Worm (Caenorhabditis elegans) whole organism, midembryonic: Measurements from ENCODE around the gene C53C7.3.

Experiments
- T22C8.4 ChIP-seq: fragments of 200-800 bp; sonication (Bioruptor generic); IDR thresholded peaks from 2 replicates; pipeline ENCODE4 v1.3.6; 2022; ENCODE audit warnings: missing genetic modification characterization, missing compliant biosample characterization
- cog-1 ChIP-seq: sonication (generic microtip); optimal IDR thresholded peaks from 2 replicates; lab custom pipeline; 2016; ENCODE audit warnings: missing genetic modification characterization, missing compliant biosample characterization
- flt-1 ChIP-seq: fragments of 200-800 bp; sonication (Bioruptor generic); IDR thresholded peaks from 2 replicates; pipeline ENCODE4 v1.3.6; 2022; ENCODE audit warnings: missing genetic modification characterization, missing compliant biosample characterization
- klf-2 ChIP-seq: fragments of 200-800 bp; sonication (Bioruptor generic); conservative IDR thresholded peaks from 2 replicates; pipeline ENCODE4 v1.3.6; 2022; ENCODE audit warnings: missing genetic modification reagents, missing genetic modification characterization, missing compliant biosample characterization
- med-1 ChIP-seq: sonication (generic microtip); optimal IDR thresholded peaks from 2 replicates; lab custom pipeline; 2017; ENCODE audit warnings: missing genetic modification characterization, mild to moderate bottlenecking, missing compliant biosample characterization, antibody characterized with exemption, missing genetic modification reagents; ENCODE audit not compliant: insufficient read depth
- ref-1 ChIP-seq: fragments of 200-800 bp; sonication (Bioruptor generic); conservative IDR thresholded peaks from 2 replicates; pipeline ENCODE4 v1.3.6; 2022; ENCODE audit warnings: missing genetic modification reagents, missing genetic modification characterization, missing compliant biosample characterization
- tab-1 ChIP-seq: fragments of 200-800 bp; sonication (Bioruptor generic); IDR thresholded peaks from 2 replicates; pipeline ENCODE4 v1.3.6; 2022; ENCODE audit warnings: missing genetic modification characterization, missing compliant biosample characterization
- ztf-23 ChIP-seq: fragments of 200-800 bp; sonication (Bioruptor generic); IDR thresholded peaks from 2 replicates; pipeline ENCODE4 v1.3.6; 2022; ENCODE audit warnings: missing genetic modification reagents, missing genetic modification characterization, missing compliant biosample characterization
- ztf-29 ChIP-seq: fragments of 200-800 bp; sonication (Bioruptor generic); IDR thresholded peaks from 2 replicates; pipeline ENCODE4 v1.3.6; 2022; ENCODE audit warnings: missing genetic modification reagents, missing genetic modification characterization, missing compliant biosample characterization

- no peak for TF ChIP-seq ztf-23 (GFP tag; lab: Robert Waterston, UW)
- no peak for TF ChIP-seq T22C8.4
- no peak for TF ChIP-seq med-1
- TF ChIP-seq ref-1 (GFP tag; lab: Robert Waterston, UW) = no peak
- TF ChIP-seq flt-1 (GFP tag; lab: Robert Waterston, UW) = no peak
- TF ChIP-seq cog-1 (tag; lab: Kevin White, UChicago) = no peak
- TF ChIP-seq tab-1 (GFP tag; lab: Robert Waterston, UW) = no peak
- TF ChIP-seq ztf-29 (GFP tag; lab: Robert Waterston, UW) = no peak
- TF ChIP-seq klf-2 (GFP tag; lab: Robert Waterston, UW) = no peak
Observed at ce11 chrX:13016290-13016689, 32.1 kb upstream of the C53C7.3 start.
